Worm (Caenorhabditis elegans) whole organism, early embryonic: ENCODE data around the gene T05D4.5.

Source experiments
- ets-7 ChIP-seq: sonication (generic microtip); optimal IDR thresholded peaks from 2 replicates; lab custom pipeline; 2016; ENCODE audit warnings: missing genotype, missing genetic modification characterization, missing compliant biosample characterization
- tbx-11 ChIP-seq: fragments of 200-800 bp; sonication (Bioruptor generic); IDR thresholded peaks from 2 replicates; pipeline ENCODE4 v1.3.6; 2022; ENCODE audit warnings: missing genetic modification characterization, missing compliant biosample characterization

Gene T05D4.5

ce11 chrIII:13630708-13631107 lies 50.1 kb downstream of the T05D4.5 start, which contains the start of gene arrd-17:
arrd-17 (minus strand) TSS chrIII:13630808.
- TF ChIP-seq tbx-11 (GFP tag; lab: Robert Waterston, UW): no peak
- TF ChIP-seq ets-7 (tag; lab: Kevin White, UChicago): no peak
